Fruit fly (Drosophila melanogaster) whole organism, embryonic: ENCODE measurements around the gene CG15528.

Experiments used
- B-H1 ChIP-seq: fragments of 200-800 bp; sonication (Bioruptor generic); IDR thresholded peaks from 3 replicates; pipeline ENCODE4 v1.3.6; 2022; ENCODE audit warnings: missing biosample characterization, missing genetic modification characterization
- CG10654 ChIP-seq: fragments of 200-800 bp; sonication (Bioruptor generic); optimal IDR thresholded peaks from 2 replicates; lab custom pipeline; 2016; ENCODE audit warnings: missing biosample characterization, missing genetic modification characterization
- CG13775 ChIP-seq: fragments of 200-800 bp; sonication (Bioruptor generic); optimal IDR thresholded peaks from 3 replicates; lab custom pipeline; 2017; ENCODE audit warnings: missing biosample characterization, mild to moderate bottlenecking, missing genetic modification characterization
- CG1603 ChIP-seq: fragments of 200-800 bp; sonication (Bioruptor generic); optimal IDR thresholded peaks from 2 replicates; lab custom pipeline; 2019; ENCODE audit warnings: missing biosample characterization, mild to moderate bottlenecking, missing genetic modification characterization, moderate library complexity
- CG2116 ChIP-seq: fragments of 200-800 bp; sonication (Bioruptor generic); optimal IDR thresholded peaks from 3 replicates; lab custom pipeline; 2018; ENCODE audit warnings: missing biosample characterization, mild to moderate bottlenecking, missing genetic modification characterization
- CG2875 ChIP-seq: fragments of 200-800 bp; sonication (Bioruptor generic); optimal IDR thresholded peaks from 2 replicates; lab custom pipeline; 2017; ENCODE audit warnings: missing biosample characterization, mild to moderate bottlenecking, missing genetic modification characterization, missing genetic modification reagents
- CG31388 ChIP-seq: fragments of 200-800 bp; sonication (Bioruptor generic); optimal IDR thresholded peaks from 2 replicates; lab custom pipeline; 2016; ENCODE audit warnings: missing biosample characterization, missing genetic modification characterization
- CG32532 ChIP-seq: fragments of 200-800 bp; sonication (Bioruptor generic); IDR thresholded peaks from 2 replicates; pipeline ENCODE4 v1.3.6; 2022; ENCODE audit warnings: missing biosample characterization, missing genetic modification characterization
- CG4820 ChIP-seq: fragments of 200-800 bp; sonication (Bioruptor generic); optimal IDR thresholded peaks from 3 replicates; lab custom pipeline; 2016; ENCODE audit warnings: missing biosample characterization, missing genetic modification characterization
- CG6791 ChIP-seq: fragments of 200-800 bp; sonication (Bioruptor generic); IDR thresholded peaks from 3 replicates; pipeline ENCODE4 v1.3.6; 2022; ENCODE audit warnings: missing biosample characterization, missing genetic modification characterization; ENCODE audit not compliant: partially characterized antibody
- CG7357 ChIP-seq: fragments of 200-800 bp; sonication (Bioruptor generic); IDR thresholded peaks from 3 replicates; pipeline ENCODE4 v1.3.6; 2022; ENCODE audit warnings: missing biosample characterization, missing genetic modification characterization
- CG7745 ChIP-seq: fragments of 200-800 bp; sonication (Bioruptor generic); optimal IDR thresholded peaks from 2 replicates; lab custom pipeline; 2018; ENCODE audit warnings: missing biosample characterization, mild to moderate bottlenecking, missing genetic modification characterization, moderate library complexity
- CG7839 ChIP-seq: fragments of 200-800 bp; sonication (Bioruptor generic); optimal IDR thresholded peaks from 3 replicates; lab custom pipeline; 2018; ENCODE audit warnings: missing biosample characterization, mild to moderate bottlenecking, missing genetic modification characterization, moderate library complexity
- CG8478 ChIP-seq: fragments of >200 bp; optimal IDR thresholded peaks from 2 replicates; lab custom pipeline; 2018
- Dad ChIP-seq: fragments of 200-800 bp; sonication (Bioruptor generic); optimal IDR thresholded peaks from 3 replicates; lab custom pipeline; 2016; ENCODE audit warnings: missing biosample characterization, missing genetic modification characterization
- Dbx ChIP-seq: fragments of 200-800 bp; sonication (Bioruptor generic); IDR thresholded peaks from 3 replicates; pipeline ENCODE4 v1.3.6; 2022; ENCODE audit warnings: missing biosample characterization, missing genetic modification characterization
- Dfd ChIP-seq, 2 experiments: fragments of >200 bp; optimal IDR thresholded peaks; 2 replicates each; lab custom pipeline; 2017; ENCODE audit warnings: missing biosample characterization in 2 of 2, missing genetic modification characterization in 2 of 2
- Dll ChIP-seq: fragments of 200-800 bp; sonication (Bioruptor generic); IDR thresholded peaks from 4 replicates; pipeline ENCODE4 v1.3.6; 2022; ENCODE audit warnings: missing biosample characterization, missing genetic modification characterization; ENCODE audit not compliant: partially characterized antibody
- H2.0 ChIP-seq: fragments of 200-800 bp; sonication (Bioruptor generic); IDR thresholded peaks from 2 replicates; pipeline ENCODE4 v1.3.6; 2022; ENCODE audit warnings: missing biosample characterization, missing genetic modification characterization
- Hr51 ChIP-seq, 2 experiments: fragments of 200-800 bp; sonication (Bioruptor generic); optimal IDR thresholded peaks; 2 replicates in 1 of 2; 3 replicates in 1 of 2; lab custom pipeline; 2016 to 2018; ENCODE audit warnings: missing biosample characterization in 2 of 2, missing genetic modification characterization in 2 of 2, mild to moderate bottlenecking in 1 of 2, moderate library complexity in 1 of 2
- Kr ChIP-seq: fragments of 200-800 bp; sonication (Bioruptor generic); optimal IDR thresholded peaks from 2 replicates; lab custom pipeline; 2017; ENCODE audit warnings: missing biosample characterization, mild to moderate bottlenecking, missing genetic modification characterization
- Max ChIP-seq: fragments of 200-800 bp; sonication (Bioruptor generic); optimal IDR thresholded peaks from 2 replicates; lab custom pipeline; 2016; ENCODE audit warnings: missing biosample characterization, mild to moderate bottlenecking, missing genetic modification characterization
- Med ChIP-seq: fragments of 200-800 bp; sonication (Bioruptor generic); peaks from one replicate; lab custom pipeline; 2016; ENCODE audit warnings: missing biosample characterization, missing genetic modification characterization, mild to moderate bottlenecking, inconsistent platforms, moderate library complexity
- NC2β ChIP-seq: fragments of 200-800 bp; sonication (Bioruptor generic); optimal IDR thresholded peaks from 2 replicates; lab custom pipeline; 2016; ENCODE audit warnings: missing biosample characterization, missing genetic modification characterization
- Sin3A ChIP-seq: fragments of >200 bp; optimal IDR thresholded peaks from 2 replicates; lab custom pipeline; 2018
- Sox102F ChIP-seq: fragments of 200-800 bp; sonication (Bioruptor generic); optimal IDR thresholded peaks from 2 replicates; lab custom pipeline; 2018; ENCODE audit warnings: missing biosample characterization, mild to moderate bottlenecking, missing genetic modification characterization, moderate library complexity
- Xrp1 ChIP-seq: fragments of 200-800 bp; sonication (Bioruptor generic); IDR thresholded peaks from 2 replicates; pipeline ENCODE4 v1.3.6; 2022; ENCODE audit warnings: missing biosample characterization, missing genetic modification characterization
- ab ChIP-seq: fragments of 200-800 bp; sonication (Bioruptor generic); optimal IDR thresholded peaks from 2 replicates; lab custom pipeline; 2016; ENCODE audit warnings: missing biosample characterization, missing genetic modification characterization
- amos ChIP-seq: fragments of 200-800 bp; sonication (Bioruptor generic); IDR thresholded peaks from 2 replicates; pipeline ENCODE4 v1.3.6; 2022; ENCODE audit warnings: missing biosample characterization, missing genetic modification characterization; ENCODE audit not compliant: partially characterized antibody
- ato ChIP-seq: fragments of 200-800 bp; sonication (Bioruptor generic); IDR thresholded peaks from 2 replicates; pipeline ENCODE4 v1.3.6; 2022; ENCODE audit warnings: missing biosample characterization, missing genetic modification characterization; ENCODE audit not compliant: partially characterized antibody
- bcd ChIP-seq: fragments of 200-800 bp; sonication (Bioruptor generic); optimal IDR thresholded peaks from 2 replicates; lab custom pipeline; 2017; ENCODE audit warnings: missing biosample characterization, mild to moderate bottlenecking, missing genetic modification characterization
- chif ChIP-seq, 2 experiments: fragments of 200-800 bp; sonication (Bioruptor generic); optimal IDR thresholded peaks; 3 replicates each; lab custom pipeline; 2016; ENCODE audit warnings: missing biosample characterization in 2 of 2, missing genetic modification characterization in 2 of 2
- crol ChIP-seq: fragments of 200-800 bp; sonication (Bioruptor generic); IDR thresholded peaks from 2 replicates; pipeline ENCODE4 v1.3.6; 2022; ENCODE audit warnings: missing biosample characterization, missing genetic modification characterization
- dimm ChIP-seq: fragments of 200-800 bp; sonication (Bioruptor generic); IDR thresholded peaks from 2 replicates; pipeline ENCODE4 v1.3.6; 2022; ENCODE audit warnings: missing biosample characterization, missing genetic modification characterization
- esg ChIP-seq: fragments of 200-800 bp; sonication (Bioruptor generic); conservative IDR thresholded peaks from 2 replicates; pipeline ENCODE4 v1.3.6; 2022; ENCODE audit warnings: missing biosample characterization, missing genetic modification characterization
- inv ChIP-seq: fragments of 200-800 bp; sonication (Bioruptor generic); IDR thresholded peaks from 2 replicates; pipeline ENCODE4 v1.3.6; 2022; ENCODE audit warnings: missing biosample characterization, missing genetic modification characterization; ENCODE audit not compliant: partially characterized antibody
- lov ChIP-seq, 2 experiments: fragments of 200-800 bp in 1 of 2; fragments of >200 bp in 1 of 2; sonication (Bioruptor generic) in 1 of 2; IDR thresholded peaks in 1 of 2; optimal IDR thresholded peaks in 1 of 2; 2 replicates in 1 of 2; 3 replicates in 1 of 2; pipeline versions ENCODE4 v1.3.6 to Lab custom; 2017 to 2022; ENCODE audit warnings: missing biosample characterization in 1 of 2, missing genetic modification characterization in 1 of 2
- org-1 ChIP-seq: fragments of 200-800 bp; sonication (Bioruptor generic); optimal IDR thresholded peaks from 2 replicates; lab custom pipeline; 2017; ENCODE audit warnings: missing biosample characterization, missing genetic modification characterization
- otp ChIP-seq: fragments of 200-800 bp; sonication (Bioruptor generic); IDR thresholded peaks from 3 replicates; pipeline ENCODE4, ENCODE4 v1.3.6; 2022; ENCODE audit warnings: missing biosample characterization, missing genetic modification characterization
- p53 ChIP-seq: fragments of 200-800 bp; sonication (Bioruptor generic); optimal IDR thresholded peaks from 2 replicates; lab custom pipeline; 2016; ENCODE audit warnings: missing biosample characterization, missing genetic modification characterization
- peb ChIP-seq: fragments of 200-800 bp; sonication (Bioruptor generic); IDR thresholded peaks from 2 replicates; pipeline ENCODE4 v1.3.6; 2022; ENCODE audit warnings: missing biosample characterization, missing genetic modification characterization
- schlank ChIP-seq: fragments of 200-800 bp; sonication (Bioruptor generic); optimal IDR thresholded peaks from 2 replicates; lab custom pipeline; 2018; ENCODE audit warnings: missing biosample characterization, mild to moderate bottlenecking, missing genetic modification characterization
- scrt ChIP-seq: fragments of 200-800 bp; sonication (Bioruptor generic); optimal IDR thresholded peaks from 2 replicates; lab custom pipeline; 2018; ENCODE audit warnings: missing biosample characterization, mild to moderate bottlenecking, missing genetic modification characterization, moderate library complexity
- so ChIP-seq: fragments of 200-800 bp; sonication (Bioruptor generic); IDR thresholded peaks from 3 replicates; pipeline ENCODE4 v1.3.6; 2022; ENCODE audit warnings: missing biosample characterization, missing genetic modification characterization
- sqz ChIP-seq: fragments of 200-800 bp; sonication (Bioruptor generic); optimal IDR thresholded peaks from 3 replicates; lab custom pipeline; 2018; ENCODE audit warnings: missing biosample characterization, mild to moderate bottlenecking, missing genetic modification characterization
- toy ChIP-seq: fragments of 200-800 bp; sonication (Bioruptor generic); IDR thresholded peaks from 2 replicates; pipeline ENCODE4 v1.3.6; 2022; ENCODE audit warnings: missing biosample characterization, missing genetic modification characterization
- tup ChIP-seq: fragments of 200-800 bp; sonication (Bioruptor generic); optimal IDR thresholded peaks from 2 replicates; lab custom pipeline; 2016; ENCODE audit warnings: missing biosample characterization, mild to moderate bottlenecking, missing genetic modification characterization, moderate library complexity
- wek ChIP-seq: fragments of 200-800 bp; sonication (Bioruptor generic); optimal IDR thresholded peaks from 3 replicates; lab custom pipeline; 2018; ENCODE audit warnings: missing biosample characterization, mild to moderate bottlenecking, missing genetic modification characterization, moderate library complexity

CG15528 gene

DNA sequence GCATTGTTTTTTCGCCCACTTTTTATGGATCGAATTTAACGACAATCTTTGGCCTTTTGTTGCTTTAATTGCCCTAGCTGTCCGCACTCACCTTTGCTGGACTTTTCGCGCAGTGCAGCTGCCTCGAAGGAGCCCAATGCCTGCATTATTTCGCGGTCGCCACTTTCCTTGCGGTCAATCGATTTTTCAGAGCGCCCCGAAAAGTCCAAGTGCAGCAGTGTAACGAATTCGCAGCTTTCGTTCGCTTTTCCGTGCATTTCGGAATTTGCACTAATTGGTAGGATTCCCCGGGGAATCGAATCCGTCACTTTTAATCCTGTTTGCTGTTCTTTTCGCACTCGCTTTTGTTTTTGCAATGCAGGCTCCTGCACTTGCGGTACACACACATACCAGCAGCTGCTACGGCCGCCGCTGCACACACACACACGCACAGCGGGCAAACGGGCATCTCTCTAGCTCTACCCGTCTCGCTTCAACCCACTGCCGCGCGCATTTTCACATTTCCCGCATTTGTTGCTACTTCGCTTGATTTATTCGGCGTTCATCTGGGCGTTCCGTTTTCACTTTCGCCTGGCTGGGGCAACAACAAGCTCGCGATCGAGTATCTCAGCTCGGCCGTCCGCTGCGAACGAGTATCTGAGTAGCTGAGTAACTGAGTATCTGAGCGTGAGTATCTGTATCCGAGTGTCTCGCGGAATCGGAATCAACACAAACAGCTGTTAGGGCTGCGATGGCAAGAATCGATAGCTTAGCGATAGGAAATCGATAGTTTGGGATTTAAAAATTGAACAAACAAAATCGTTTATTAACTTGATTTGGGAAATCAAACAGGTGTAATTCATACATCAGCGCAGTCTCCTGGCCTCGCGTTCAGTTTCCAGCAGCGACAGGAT lies 30.1 kb downstream of the CG15528 start, which contains the start of gene Mgat2 (continued):
- TF ChIP-seq Hr51 (GFP tag; optimal IDR thresholded peaks at IDR 0.05; lab: Kevin White, UChicago) (no peak), CG8478 (lab: Kevin White, UChicago) (peak; percentile 58), Sin3A (no peak), CG7745 (tag; lab: Kevin White, UChicago) (peak; percentile 72), NC2β (GFP tag; lab: Kevin White, UChicago) (peak; percentile 41), Xrp1 (GFP tag; lab: Robert Waterston, UW) (peak; percentile 44), scrt (GFP tag; lab: Kevin White, UChicago) (peak; percentile 32), toy (GFP tag; lab: Robert Waterston, UW) (no peak), CG7839 (tag; lab: Kevin White, UChicago) (no peak), org-1 (GFP tag; lab: Kevin White, UChicago) (no peak), Dll (GFP tag; lab: Robert Waterston, UW) (peak; percentile 96), Med (GFP tag; lab: Kevin White, UChicago) (peak; percentile 89), chif (GFP tag; optimal IDR thresholded peaks at IDR 0.05; lab: Kevin White, UChicago) (peak in 1 of 2 experiments; percentile 7), CG7357 (GFP tag; lab: Robert Waterston, UW) (no peak), otp (no peak), Sox102F (GFP tag; lab: Kevin White, UChicago) (no peak), p53 (GFP tag; lab: Kevin White, UChicago) (no peak), CG13775 (no peak), inv (GFP tag; lab: Robert Waterston, UW) (peak; percentile 74), sqz (GFP tag; lab: Kevin White, UChicago) (no peak), Max (GFP tag; lab: Kevin White, UChicago) (peak; percentile 3), Kr (GFP tag; lab: Kevin White, UChicago) (no peak), ab (GFP tag; lab: Kevin White, UChicago) (no peak), CG2875 (GFP tag; lab: Kevin White, UChicago) (peak; percentile 14), esg (GFP tag; lab: Robert Waterston, UW) (no peak), CG32532 (GFP tag; lab: Robert Waterston, UW) (peak; percentile 21; the same call in 1 of the 2 replicates), Dbx (0 out of 3 replicates have a peak, but pooled peaks have one; percentile 16), amos (GFP tag; lab: Robert Waterston, UW) (peak; percentile 85), lov (optimal IDR thresholded peaks at IDR 0.05; lab: Kevin White, UChicago) (no peak), lov (GFP tag; IDR thresholded peaks at IDR 0.05; lab: Robert Waterston, UW) (0 out of 3 replicates have a peak, but pooled peaks have one; percentile 29), CG10654 (GFP tag; lab: Kevin White, UChicago) (no peak), CG2116 (no peak), CG6791 (GFP tag; lab: Robert Waterston, UW) (peak; percentile 86), peb (no peak), dimm (GFP tag; lab: Robert Waterston, UW) (no peak), CG4820 (GFP tag; lab: Kevin White, UChicago) (no peak), schlank (tag; lab: Kevin White, UChicago) (no peak), tup (GFP tag; lab: Kevin White, UChicago) (no peak), wek (GFP tag; lab: Kevin White, UChicago) (peak; percentile 70), CG1603 (peak; percentile 44), so (GFP tag; lab: Robert Waterston, UW) (peak; percentile 34; the same call in 2 of the 3 replicates), B-H1 (no peak), bcd (GFP tag; lab: Kevin White, UChicago) (no peak), crol (GFP tag; lab: Robert Waterston, UW) (no peak), ato (GFP tag; lab: Robert Waterston, UW) (peak; percentile 64; the same call in 1 of the 2 replicates), H2.0 (GFP tag; lab: Robert Waterston, UW) (no peak), Dfd (GFP tag; optimal IDR thresholded peaks at IDR 0.05; lab: Kevin White, UChicago) (no peak), Dad (GFP tag; lab: Kevin White, UChicago) (no peak), CG31388 (GFP tag; lab: Kevin White, UChicago) (no peak)
